Fruit fly (Drosophila melanogaster): ENCODE results near the gene CG32107.

The CG32107 gene

dm6 chr3L:12843056-12843799 lies 17.9 kb downstream of the CG32107 start, which contains the start of gene nebu (continued):
- TF ChIP-seq CG18011 (GFP tag; optimal IDR thresholded peaks at IDR 0.05) (peak; percentile 85), CG8388 (GFP tag; optimal IDR thresholded peaks at IDR 0.05) (peak; percentile 84), bowl (GFP tag; IDR thresholded peaks at IDR 0.05) (peak; percentile 89), CG11085 (GFP tag; IDR thresholded peaks at IDR 0.05) (no peak; the same call in 1 of the 2 replicates), HLH54F (GFP tag; optimal IDR thresholded peaks at IDR 0.05) (peak; percentile 98), nerfin-1 (tag; optimal IDR thresholded peaks at IDR 0.05) (peak; percentile 67), tll (GFP tag; optimal IDR thresholded peaks at IDR 0.05) (no peak), hb (GFP tag; IDR thresholded peaks at IDR 0.05; ENCODE audit: partially characterized antibody) (no peak), cg (GFP tag; optimal IDR thresholded peaks at IDR 0.05) (no peak), ttk (GFP tag; IDR thresholded peaks at IDR 0.05) (peak; percentile 95), Ssrp (tag; optimal IDR thresholded peaks at IDR 0.05) (peak; percentile 83), H15 (GFP tag; IDR thresholded peaks at IDR 0.05) (peak; percentile 95), ham (GFP tag; IDR thresholded peaks at IDR 0.05) (peak; percentile 84; the same call in 1 of the 2 replicates), salm (tag; optimal IDR thresholded peaks at IDR 0.05) (peak; percentile 84), ewg (GFP tag; optimal IDR thresholded peaks at IDR 0.05) (peak; percentile 87), caup (GFP tag; optimal IDR thresholded peaks at IDR 0.05; ENCODE audit: severe bottlenecking) (peak; percentile 98), Bgb (GFP tag; IDR thresholded peaks at IDR 0.05; ENCODE audit: partially characterized antibody) (no peak; the same call in 1 of the 2 replicates), Poxn (GFP tag; IDR thresholded peaks at IDR 0.05) (peak; percentile 93), CG12659 (GFP tag; optimal IDR thresholded peaks at IDR 0.05) (peak; percentile 98), ftz-f1 (GFP tag; optimal IDR thresholded peaks at IDR 0.05) (peak; percentile 72), grn (GFP tag; optimal IDR thresholded peaks at IDR 0.05) (no peak), CG14667 (GFP tag; IDR thresholded peaks at IDR 0.05) (no peak; the same call in 1 of the 2 replicates), Ets65A (GFP tag) (peak; percentile 99), gt (GFP tag; IDR thresholded peaks at IDR 0.05) (no peak; the same call in none of the 2 replicates), Jarid2 (GFP tag; optimal IDR thresholded peaks at IDR 0.05) (peak; percentile 81), dysf (GFP tag; IDR thresholded peaks at IDR 0.05) (peak; percentile 98), CG3065 (GFP tag; optimal IDR thresholded peaks at IDR 0.05) (peak; percentile 81), tna (GFP tag; IDR thresholded peaks at IDR 0.05; ENCODE audit: partially characterized antibody) (no peak), hkb (optimal IDR thresholded peaks at IDR 0.05) (no peak), hkb (GFP tag; IDR thresholded peaks at IDR 0.05) (peak; percentile 97), CG15479 (GFP tag; optimal IDR thresholded peaks at IDR 0.05) (no peak), sc (optimal IDR thresholded peaks at IDR 0.05) (no peak), sc (GFP tag; optimal IDR thresholded peaks at IDR 0.05) (peak; percentile 76), Oli (tag; optimal IDR thresholded peaks at IDR 0.05) (peak; percentile 95), NC2β (GFP tag; optimal IDR thresholded peaks at IDR 0.05) (peak; percentile 90), zfh1 (GFP tag; IDR thresholded peaks at IDR 0.05) (peak; percentile 96), CG9727 (GFP tag; optimal IDR thresholded peaks at IDR 0.05) (peak; percentile 96), CG18764 (GFP tag; optimal IDR thresholded peaks at IDR 0.05) (peak; percentile 90), B-H2 (GFP tag; optimal IDR thresholded peaks at IDR 0.05) (peak; percentile 96), Ravus (GFP tag; IDR thresholded peaks at IDR 0.05) (peak; percentile 93), mam (GFP tag; optimal IDR thresholded peaks at IDR 0.05) (peak; percentile 98), sob (GFP tag; IDR thresholded peaks at IDR 0.05) (peak; percentile 98), CG11247 (GFP tag; IDR thresholded peaks at IDR 0.05) (peak; percentile 96), CG13287 (GFP tag; IDR thresholded peaks at IDR 0.05; ENCODE audit: partially characterized antibody) (0 out of 2 replicates have a peak, but pooled peaks have one; percentile 15), CG12104 (GFP tag; optimal IDR thresholded peaks at IDR 0.05) (peak; percentile 93), amos (GFP tag; IDR thresholded peaks at IDR 0.05; ENCODE audit: partially characterized antibody) (no peak), toy (GFP tag; IDR thresholded peaks at IDR 0.05) (peak; percentile 91), CG1233 (GFP tag; optimal IDR thresholded peaks at IDR 0.05) (peak; percentile 89), Xbp1 (GFP tag; optimal IDR thresholded peaks at IDR 0.05) (peak; percentile 96)
